Fruit fly (Drosophila melanogaster) whole organism, embryonic: ENCODE measurements around the gene CG34248.

ENCODE experiments used
- Bteb2 ChIP-seq: fragments of 200-800 bp; sonication (Bioruptor generic); optimal IDR thresholded peaks from 2 replicates; lab custom pipeline; 2016; ENCODE audit warnings: missing biosample characterization, missing genetic modification characterization
- CG12071 ChIP-seq: fragments of 200-800 bp; sonication (Bioruptor generic); optimal IDR thresholded peaks from 3 replicates; lab custom pipeline; 2018; ENCODE audit warnings: missing biosample characterization, mild to moderate bottlenecking, missing genetic modification characterization
- CG12391 ChIP-seq: fragments of 200-800 bp; sonication (Bioruptor generic); optimal IDR thresholded peaks from 3 replicates; lab custom pipeline; 2018; ENCODE audit warnings: missing biosample characterization, mild to moderate bottlenecking, missing genetic modification characterization, moderate library complexity
- CG13123 ChIP-seq: fragments of 200-800 bp; sonication (Bioruptor generic); optimal IDR thresholded peaks from 2 replicates; lab custom pipeline; 2016; ENCODE audit warnings: missing biosample characterization, missing genetic modification characterization
- CG13775 ChIP-seq: fragments of 200-800 bp; sonication (Bioruptor generic); optimal IDR thresholded peaks from 3 replicates; lab custom pipeline; 2017; ENCODE audit warnings: missing biosample characterization, mild to moderate bottlenecking, missing genetic modification characterization
- CG14667 ChIP-seq: fragments of 200-800 bp; sonication (Bioruptor generic); IDR thresholded peaks from 2 replicates; pipeline ENCODE4 v1.3.6; 2022; ENCODE audit warnings: missing biosample characterization, missing genetic modification characterization
- CG15479 ChIP-seq: fragments of 200-800 bp; sonication (Bioruptor generic); optimal IDR thresholded peaks from 3 replicates; lab custom pipeline; 2019; ENCODE audit warnings: missing biosample characterization, mild to moderate bottlenecking, missing genetic modification characterization, moderate library complexity
- CG15601 ChIP-seq: fragments of 200-800 bp; sonication (Bioruptor generic); optimal IDR thresholded peaks from 3 replicates; lab custom pipeline; 2019; ENCODE audit warnings: missing biosample characterization, mild to moderate bottlenecking, missing genetic modification characterization, moderate library complexity
- CG16815 ChIP-seq: fragments of 200-800 bp; sonication (Bioruptor generic); optimal IDR thresholded peaks from 3 replicates; lab custom pipeline; 2017; ENCODE audit warnings: missing biosample characterization, mild to moderate bottlenecking, missing genetic modification characterization
- CG17328 ChIP-seq: fragments of 200-800 bp; sonication (Bioruptor generic); IDR thresholded peaks from 2 replicates; pipeline ENCODE4 v1.3.6; 2022; ENCODE audit warnings: missing biosample characterization, missing genetic modification characterization
- CG17361 ChIP-seq: fragments of 200-800 bp; sonication (Bioruptor generic); IDR thresholded peaks from 3 replicates; pipeline ENCODE4 v1.3.6; 2022; ENCODE audit warnings: missing biosample characterization, missing genetic modification characterization
- CG2889 ChIP-seq: fragments of 200-800 bp; sonication (Bioruptor generic); IDR thresholded peaks from 3 replicates; pipeline ENCODE4 v1.3.6; 2022; ENCODE audit warnings: missing biosample characterization, missing genetic modification characterization
- CG32767 ChIP-seq: fragments of 200-800 bp; sonication (Bioruptor generic); IDR thresholded peaks from 2 replicates; pipeline ENCODE4 v1.3.6; 2022; ENCODE audit warnings: missing biosample characterization, missing genetic modification characterization
- CG33557 ChIP-seq: fragments of 200-800 bp; sonication (Bioruptor generic); optimal IDR thresholded peaks from 2 replicates; lab custom pipeline; 2019; ENCODE audit warnings: missing biosample characterization, mild to moderate bottlenecking, missing genetic modification characterization, moderate library complexity
- CG34422 ChIP-seq: fragments of 200-800 bp; sonication (Bioruptor generic); IDR thresholded peaks from 3 replicates; pipeline ENCODE4 v1.3.6; 2022; ENCODE audit warnings: missing biosample characterization, missing genetic modification characterization
- CG3726 ChIP-seq: fragments of 200-800 bp; sonication (Bioruptor generic); IDR thresholded peaks from 3 replicates; pipeline ENCODE4, ENCODE4 v1.3.6; 2022; ENCODE audit warnings: missing biosample characterization, missing genetic modification characterization
- CG4282 ChIP-seq: fragments of 200-800 bp; sonication (Bioruptor generic); optimal IDR thresholded peaks from 2 replicates; lab custom pipeline; 2016; ENCODE audit warnings: missing biosample characterization, missing genetic modification characterization
- CG4360 ChIP-seq: fragments of 200-800 bp; sonication (Bioruptor generic); IDR thresholded peaks from 2 replicates; pipeline ENCODE4 v1.3.6; 2022; ENCODE audit warnings: missing biosample characterization, missing genetic modification characterization
- CG6175 ChIP-seq: fragments of 200-800 bp; sonication (Bioruptor generic); IDR thresholded peaks from 3 replicates; pipeline ENCODE4 v1.3.6; 2022; ENCODE audit warnings: missing biosample characterization, missing genetic modification characterization
- CG6654 ChIP-seq: fragments of 200-800 bp; sonication (Bioruptor generic); optimal IDR thresholded peaks from 2 replicates; lab custom pipeline; 2017; ENCODE audit warnings: missing biosample characterization, mild to moderate bottlenecking, missing genetic modification characterization
- CG8388 ChIP-seq: fragments of 200-800 bp; sonication (Bioruptor generic); optimal IDR thresholded peaks from 2 replicates; lab custom pipeline; 2019; ENCODE audit warnings: missing biosample characterization, mild to moderate bottlenecking, missing genetic modification characterization, moderate library complexity
- CG9727 ChIP-seq: fragments of 200-800 bp; sonication (Bioruptor generic); optimal IDR thresholded peaks from 3 replicates; lab custom pipeline; 2017; ENCODE audit warnings: missing biosample characterization, mild to moderate bottlenecking, missing genetic modification characterization
- CG9817 ChIP-seq: fragments of 200-800 bp; sonication (Bioruptor generic); optimal IDR thresholded peaks from 2 replicates; lab custom pipeline; 2018; ENCODE audit warnings: missing biosample characterization, mild to moderate bottlenecking, missing genetic modification characterization, moderate library complexity
- Doc2 ChIP-seq: fragments of 200-800 bp; sonication (Bioruptor generic); IDR thresholded peaks from 2 replicates; pipeline ENCODE4 v1.3.6; 2022; ENCODE audit warnings: missing biosample characterization, missing genetic modification characterization
- HmgZ ChIP-seq: fragments of 200-800 bp; sonication (Bioruptor generic); optimal IDR thresholded peaks from 2 replicates; lab custom pipeline; 2018; ENCODE audit warnings: missing biosample characterization, mild to moderate bottlenecking, missing genetic modification characterization
- Hr3 ChIP-seq: fragments of 200-800 bp; sonication (Bioruptor generic); optimal IDR thresholded peaks from 3 replicates; lab custom pipeline; 2016; ENCODE audit warnings: missing biosample characterization, missing genetic modification characterization
- Hr39 ChIP-seq: fragments of >200 bp; optimal IDR thresholded peaks from 2 replicates; lab custom pipeline; 2017
- Hsf ChIP-seq: fragments of 200-800 bp; sonication (Bioruptor generic); optimal IDR thresholded peaks from 3 replicates; lab custom pipeline; 2016; ENCODE audit warnings: missing biosample characterization, missing genetic modification characterization
- Kr ChIP-seq: fragments of 200-800 bp; sonication (Bioruptor generic); optimal IDR thresholded peaks from 2 replicates; lab custom pipeline; 2017; ENCODE audit warnings: missing biosample characterization, mild to moderate bottlenecking, missing genetic modification characterization
- MESR4 ChIP-seq: fragments of 200-800 bp; sonication (Bioruptor generic); optimal IDR thresholded peaks from 2 replicates; lab custom pipeline; 2018; ENCODE audit warnings: missing biosample characterization, mild to moderate bottlenecking, missing genetic modification characterization, moderate library complexity
- Meics ChIP-seq: fragments of 200-800 bp; sonication (Bioruptor generic); optimal IDR thresholded peaks from 2 replicates; lab custom pipeline; 2017; ENCODE audit warnings: missing biosample characterization, mild to moderate bottlenecking, missing genetic modification characterization
- NfI ChIP-seq: fragments of 200-800 bp; sonication (Bioruptor generic); optimal IDR thresholded peaks from 3 replicates; lab custom pipeline; 2018; ENCODE audit warnings: missing biosample characterization, mild to moderate bottlenecking, missing genetic modification characterization, moderate library complexity
- Stat92E ChIP-seq, 3 experiments: fragments of >200 bp in 2 of 3; fragments of 200-800 bp in 1 of 3; sonication (Bioruptor generic) in 1 of 3; optimal IDR thresholded peaks; 2 replicates each; lab custom pipeline; 2017 to 2019; ENCODE audit warnings: missing biosample characterization in 3 of 3, missing genetic modification characterization in 3 of 3, mild to moderate bottlenecking in 1 of 3, moderate library complexity in 1 of 3
- bbx ChIP-seq: fragments of 200-800 bp; sonication (Bioruptor generic); IDR thresholded peaks from 2 replicates; pipeline ENCODE4 v1.3.6; 2022; ENCODE audit warnings: missing biosample characterization, missing genetic modification characterization; ENCODE audit not compliant: partially characterized antibody
- crc ChIP-seq: fragments of 200-800 bp; sonication (Bioruptor generic); optimal IDR thresholded peaks from 2 replicates; lab custom pipeline; 2016; ENCODE audit warnings: missing biosample characterization, missing genetic modification characterization
- dmrt99B ChIP-seq: fragments of 200-800 bp; sonication (Bioruptor generic); optimal IDR thresholded peaks from 2 replicates; lab custom pipeline; 2018; ENCODE audit warnings: missing biosample characterization, mild to moderate bottlenecking, missing genetic modification characterization, moderate library complexity
- dysf ChIP-seq: fragments of 200-800 bp; sonication (Bioruptor generic); IDR thresholded peaks from 3 replicates; pipeline ENCODE4 v1.3.6; 2022; ENCODE audit warnings: missing biosample characterization, missing genetic modification characterization
- emc ChIP-seq: fragments of 200-800 bp; sonication (Bioruptor generic); optimal IDR thresholded peaks from 2 replicates; lab custom pipeline; 2016; ENCODE audit warnings: missing biosample characterization, missing genetic modification characterization
- grn ChIP-seq: fragments of 200-800 bp; sonication (Bioruptor generic); optimal IDR thresholded peaks from 3 replicates; lab custom pipeline; 2017; ENCODE audit warnings: missing biosample characterization, missing genetic modification characterization
- h ChIP-seq: fragments of >200 bp; optimal IDR thresholded peaks from 2 replicates; lab custom pipeline; 2017
- nau ChIP-seq: fragments of 200-800 bp; sonication (Bioruptor generic); optimal IDR thresholded peaks from 3 replicates; lab custom pipeline; 2017; ENCODE audit warnings: missing biosample characterization, mild to moderate bottlenecking, missing genetic modification characterization, missing genetic modification reagents
- oc ChIP-seq: fragments of 200-800 bp; sonication (Bioruptor generic); optimal IDR thresholded peaks from 2 replicates; lab custom pipeline; 2018; ENCODE audit warnings: missing biosample characterization, mild to moderate bottlenecking, missing genetic modification characterization, moderate library complexity
- onecut ChIP-seq: fragments of 200-800 bp; sonication (Bioruptor generic); IDR thresholded peaks from 2 replicates; pipeline ENCODE4 v1.3.6; 2022; ENCODE audit warnings: missing biosample characterization, missing genetic modification characterization
- otp ChIP-seq: fragments of 200-800 bp; sonication (Bioruptor generic); IDR thresholded peaks from 3 replicates; pipeline ENCODE4, ENCODE4 v1.3.6; 2022; ENCODE audit warnings: missing biosample characterization, missing genetic modification characterization
- pho ChIP-seq: fragments of 200-800 bp; sonication (Bioruptor generic); optimal IDR thresholded peaks from 2 replicates; lab custom pipeline; 2016; ENCODE audit warnings: missing biosample characterization, missing genetic modification characterization
- rib ChIP-seq: fragments of 200-800 bp; sonication (Bioruptor generic); IDR thresholded peaks from 2 replicates; pipeline ENCODE4 v1.3.6; 2022; ENCODE audit warnings: missing biosample characterization, missing genetic modification characterization
- sima ChIP-seq: fragments of 200-800 bp; sonication (Bioruptor generic); optimal IDR thresholded peaks from 2 replicates; lab custom pipeline; 2016; ENCODE audit warnings: missing biosample characterization, missing genetic modification characterization
- tin ChIP-seq: fragments of 200-800 bp; sonication (Bioruptor generic); optimal IDR thresholded peaks from 3 replicates; lab custom pipeline; 2016; ENCODE audit warnings: missing biosample characterization, missing genetic modification characterization
- vfl ChIP-seq: fragments of 200-800 bp; sonication (Bioruptor generic); optimal IDR thresholded peaks from 2 replicates; lab custom pipeline; 2016; ENCODE audit warnings: missing biosample characterization, missing genetic modification characterization
- vvl ChIP-seq: fragments of 200-800 bp; sonication (Bioruptor generic); IDR thresholded peaks from 2 replicates; pipeline ENCODE4 v1.3.6; 2022; ENCODE audit warnings: missing biosample characterization, missing genetic modification characterization
- wek ChIP-seq: fragments of 200-800 bp; sonication (Bioruptor generic); optimal IDR thresholded peaks from 3 replicates; lab custom pipeline; 2018; ENCODE audit warnings: missing biosample characterization, mild to moderate bottlenecking, missing genetic modification characterization, moderate library complexity

The CG34248 gene

dm6 chr3L:16228659-16229205 is 42.0 kb downstream of the CG34248 start, which contains the start of gene Tmx3 (continued):
- TF ChIP-seq CG4282 (GFP tag; lab: Kevin White, UChicago) (peak; percentile 3), tin (GFP tag; lab: Kevin White, UChicago) (peak; percentile 71), onecut (GFP tag; lab: Robert Waterston, UW) (peak; percentile 67), Meics (GFP tag; lab: Kevin White, UChicago) (peak; percentile 88), CG12071 (GFP tag; lab: Kevin White, UChicago) (no peak), vvl (GFP tag; lab: Robert Waterston, UW) (peak; percentile 95), rib (GFP tag; lab: Robert Waterston, UW) (peak; percentile 92), dmrt99B (tag; lab: Kevin White, UChicago) (no peak), nau (peak; percentile 39), dysf (GFP tag; lab: Robert Waterston, UW) (peak; percentile 92; the same call in 2 of the 3 replicates), Stat92E (GFP tag; optimal IDR thresholded peaks at IDR 0.05; lab: Kevin White, UChicago) (peak in 1 of 3 experiments; percentile 45), CG8388 (GFP tag; lab: Kevin White, UChicago) (peak; percentile 84), h (lab: Kevin White, UChicago) (no peak), Bteb2 (peak; percentile 48), Hr3 (peak; percentile 93), CG14667 (GFP tag; lab: Robert Waterston, UW) (peak; percentile 86), vfl (GFP tag; lab: Kevin White, UChicago) (peak; percentile 49), pho (GFP tag; lab: Kevin White, UChicago) (peak; percentile 71), CG34422 (GFP tag; lab: Robert Waterston, UW) (peak; percentile 96), CG15601 (tag; lab: Kevin White, UChicago) (no peak), bbx (no peak), CG9727 (peak; percentile 82), CG2889 (GFP tag; lab: Robert Waterston, UW) (peak; percentile 77), CG16815 (GFP tag; lab: Kevin White, UChicago) (peak; percentile 84), CG15479 (GFP tag; lab: Kevin White, UChicago) (no peak), HmgZ (tag; lab: Kevin White, UChicago) (peak; percentile 78), wek (GFP tag; lab: Kevin White, UChicago) (no peak), CG6654 (GFP tag; lab: Kevin White, UChicago) (peak; percentile 33), CG17328 (GFP tag; lab: Robert Waterston, UW) (peak; percentile 89), emc (GFP tag; lab: Kevin White, UChicago) (peak; percentile 19), NfI (GFP tag; lab: Kevin White, UChicago) (peak; percentile 86), CG33557 (GFP tag; lab: Kevin White, UChicago) (peak; percentile 75), CG6175 (peak; percentile 65; the same call in 2 of the 3 replicates), CG3726 (GFP tag; lab: Robert Waterston, UW) (peak; percentile 89), Hsf (GFP tag; lab: Kevin White, UChicago) (peak; percentile 70), crc (GFP tag; lab: Kevin White, UChicago) (no peak), CG13775 (GFP tag; lab: Kevin White, UChicago) (peak; percentile 87), Kr (GFP tag; lab: Kevin White, UChicago) (no peak), Hr39 (lab: Kevin White, UChicago) (no peak), MESR4 (no peak), CG32767 (peak; percentile 83), CG9817 (tag; lab: Kevin White, UChicago) (peak; percentile 90), grn (GFP tag; lab: Kevin White, UChicago) (no peak), CG12391 (tag; lab: Kevin White, UChicago) (peak; percentile 96), CG13123 (GFP tag; lab: Kevin White, UChicago) (peak; percentile 79), otp (peak; percentile 91), CG17361 (GFP tag; lab: Robert Waterston, UW) (peak; percentile 76), CG4360 (GFP tag; lab: Robert Waterston, UW) (peak; percentile 68), sima (GFP tag; lab: Kevin White, UChicago) (no peak), oc (tag; lab: Kevin White, UChicago) (peak; percentile 78), Doc2 (GFP tag; lab: Robert Waterston, UW) (no peak)
